Fruit fly (Drosophila melanogaster): ENCODE measurements around the gene CG17193.
A peak's percentile ranks its signal among the peaks of the same experiment; 100 is the strongest.

The CG17193 gene

dm6 chr3R:20057501-20057900 lies 1.6 kb upstream of the CG17193 start, which contains the start of gene mdlc (continued):
- TF ChIP-seq slbo (GFP tag; IDR thresholded peaks at IDR 0.05) (peak; percentile 54), Sry-δ (GFP tag; optimal IDR thresholded peaks at IDR 0.05) (peak; percentile 77), pzg (GFP tag; optimal IDR thresholded peaks at IDR 0.05) (peak; percentile 38), unpg (GFP tag; optimal IDR thresholded peaks at IDR 0.05) (no peak), prd (optimal IDR thresholded peaks at IDR 0.05) (no peak), prd (GFP tag; IDR thresholded peaks at IDR 0.05) (peak; percentile 33; the same call in 1 of the 3 replicates), CG34224 (GFP tag; IDR thresholded peaks at IDR 0.05; ENCODE audit: partially characterized antibody) (peak; percentile 38; the same call in 1 of the 3 replicates), PHDP (tag; optimal IDR thresholded peaks at IDR 0.05) (no peak), phol (tag; optimal IDR thresholded peaks at IDR 0.05) (peak; percentile 51), Elba2 (GFP tag; optimal IDR thresholded peaks at IDR 0.05) (peak; percentile 6), CG13424 (tag; optimal IDR thresholded peaks at IDR 0.05) (peak; percentile 26), CG31441 (GFP tag; IDR thresholded peaks at IDR 0.05) (peak; percentile 31; the same call in 1 of the 2 replicates), Xbp1 (GFP tag; optimal IDR thresholded peaks at IDR 0.05) (peak; percentile 17), Adf1 (GFP tag; IDR thresholded peaks at IDR 0.05) (no peak), Hey (tag; optimal IDR thresholded peaks at IDR 0.05) (no peak), CG32767 (GFP tag; IDR thresholded peaks at IDR 0.05) (no peak), bbx (GFP tag; IDR thresholded peaks at IDR 0.05; ENCODE audit: partially characterized antibody) (peak; percentile 27; the same call in 1 of the 2 replicates), Dp (GFP tag; optimal IDR thresholded peaks at IDR 0.05) (peak; percentile 57), abd-A (tag; optimal IDR thresholded peaks at IDR 0.05) (peak; percentile 46), sna (GFP tag; IDR thresholded peaks at IDR 0.05; ENCODE audit: partially characterized antibody) (0 out of 2 replicates have a peak, but pooled peaks have one; percentile 53), CG10147 (GFP tag; optimal IDR thresholded peaks at IDR 0.05) (peak; percentile 13), amos (GFP tag; IDR thresholded peaks at IDR 0.05; ENCODE audit: partially characterized antibody) (peak; percentile 61), CG13287 (GFP tag; IDR thresholded peaks at IDR 0.05; ENCODE audit: partially characterized antibody) (peak; percentile 73), CG9817 (tag; optimal IDR thresholded peaks at IDR 0.05) (peak; percentile 23), CG13775 (GFP tag; optimal IDR thresholded peaks at IDR 0.05) (peak; percentile 4), lilli (GFP tag; optimal IDR thresholded peaks at IDR 0.05) (no peak), az2 (GFP tag; optimal IDR thresholded peaks at IDR 0.05) (peak; percentile 5), gfzf (GFP tag; optimal IDR thresholded peaks at IDR 0.05) (peak; percentile 56), h (optimal IDR thresholded peaks at IDR 0.05) (no peak), Drgx (GFP tag; IDR thresholded peaks at IDR 0.05) (no peak), Scr (GFP tag; IDR thresholded peaks at IDR 0.05; ENCODE audit: partially characterized antibody) (peak; percentile 71), Rfx (GFP tag; IDR thresholded peaks at IDR 0.05) (peak; percentile 28; the same call in 1 of the 2 replicates), Aef1 (GFP tag; IDR thresholded peaks at IDR 0.05) (no peak), gem (tag; optimal IDR thresholded peaks at IDR 0.05) (peak; percentile 41), Hand (GFP tag; optimal IDR thresholded peaks at IDR 0.05) (no peak), CG10267 (tag; optimal IDR thresholded peaks at IDR 0.05) (peak; percentile 15), ERR (GFP tag; optimal IDR thresholded peaks at IDR 0.05) (no peak), gro (GFP tag; optimal IDR thresholded peaks at IDR 0.05) (no peak), HLHmδ (GFP tag; optimal IDR thresholded peaks at IDR 0.05) (no peak), CG4360 (GFP tag; IDR thresholded peaks at IDR 0.05) (no peak), vnd (GFP tag; IDR thresholded peaks at IDR 0.05; ENCODE audit: partially characterized antibody) (peak; percentile 38; the same call in 1 of the 3 replicates), CG3847 (GFP tag; IDR thresholded peaks at IDR 0.05) (peak; percentile 26; the same call in 1 of the 2 replicates), CG4617 (GFP tag; optimal IDR thresholded peaks at IDR 0.05; ENCODE audit: borderline replicate concordance) (peak; percentile 29), CG16813 (GFP tag; IDR thresholded peaks at IDR 0.05; ENCODE audit: partially characterized antibody) (peak; percentile 71), trh (GFP tag; optimal IDR thresholded peaks at IDR 0.05) (no peak), CoRest (tag; optimal IDR thresholded peaks at IDR 0.05) (peak; percentile 59), row (GFP tag; IDR thresholded peaks at IDR 0.05) (peak; percentile 78), mam (GFP tag; optimal IDR thresholded peaks at IDR 0.05) (peak; percentile 13), CG14710 (tag; optimal IDR thresholded peaks at IDR 0.05) (peak; percentile 40), Dll (GFP tag; IDR thresholded peaks at IDR 0.05; ENCODE audit: partially characterized antibody) (peak; percentile 75)

All from whole organism, embryonic.